Worm (Caenorhabditis elegans) whole organism, early embryonic: Measurements from ENCODE around the gene scl-2.

Source experiments
- B0310.2 ChIP-seq: sonication (generic microtip); optimal IDR thresholded peaks from 2 replicates; lab custom pipeline; 2016; ENCODE audit warnings: mild to moderate bottlenecking, missing genetic modification characterization, missing compliant biosample characterization
- ama-1 ChIP-seq: fragments of 150-350 bp; optimal IDR thresholded peaks from 2 replicates; lab custom pipeline; 2014
- ets-7 ChIP-seq: sonication (generic microtip); optimal IDR thresholded peaks from 2 replicates; lab custom pipeline; 2016; ENCODE audit warnings: missing genotype, missing genetic modification characterization, missing compliant biosample characterization
- tbx-11 ChIP-seq: fragments of 200-800 bp; sonication (Bioruptor generic); IDR thresholded peaks from 2 replicates; pipeline ENCODE4 v1.3.6; 2022; ENCODE audit warnings: missing genetic modification characterization, missing compliant biosample characterization

DNA sequence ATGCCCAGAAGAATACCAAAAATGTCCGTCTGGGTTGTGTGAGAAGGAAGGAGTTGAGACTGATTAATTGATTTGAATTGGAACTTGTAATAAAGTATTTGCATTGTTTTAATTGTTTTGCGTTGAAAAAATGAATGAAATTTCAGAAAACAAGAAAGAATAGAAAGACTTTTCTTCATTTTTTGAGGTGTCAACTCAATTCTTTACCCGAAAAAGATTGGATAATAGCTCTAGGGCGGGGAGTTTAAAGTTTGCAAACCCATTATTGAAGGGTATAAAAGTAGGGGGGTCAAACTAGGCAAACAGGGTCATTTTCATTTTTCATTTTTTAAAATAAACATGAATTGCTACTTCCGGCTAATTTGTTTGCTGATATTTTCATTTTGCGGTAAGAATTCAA lies 9.4 kb upstream of the scl-2 start, which contains the start of gene scl-10:
- TF ChIP-seq ama-1 (lab: Kevin White, UChicago) (no peak), ets-7 (tag; lab: Kevin White, UChicago) (no peak), tbx-11 (GFP tag; lab: Robert Waterston, UW) (no peak), B0310.2 (tag; lab: Kevin White, UChicago) (no peak)
